Worm (Caenorhabditis elegans): ENCODE measurements around the gene fbxc-54.

Gene fbxc-54

DNA sequence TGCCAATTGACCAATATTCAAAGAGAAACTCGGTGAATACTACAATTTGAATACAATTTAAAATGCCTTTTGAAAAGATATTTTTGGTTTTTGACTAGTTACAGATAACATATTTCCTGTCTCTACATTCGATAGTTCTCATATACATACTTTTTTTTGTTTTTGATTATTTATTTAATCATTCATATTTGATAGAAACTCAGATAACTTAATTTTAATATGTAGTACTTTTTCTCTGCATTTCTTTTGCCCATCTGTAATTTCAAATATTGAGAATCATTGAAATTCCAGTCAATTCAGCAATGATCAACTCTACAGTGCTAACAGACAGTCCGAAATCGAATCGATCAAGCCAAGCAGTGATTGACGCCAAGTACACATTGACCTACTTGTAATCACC is 29.5 kb downstream of the fbxc-54 start, which contains the start of gene C23H3.2:
Gene C23H3.2, plus strand, starts transcription at position 301 of the 400 bp plus-strand sequence.
- no peak for TF ChIP-seq W03F9.2 (tag; optimal IDR thresholded peaks at IDR 0.05)

DNA sequence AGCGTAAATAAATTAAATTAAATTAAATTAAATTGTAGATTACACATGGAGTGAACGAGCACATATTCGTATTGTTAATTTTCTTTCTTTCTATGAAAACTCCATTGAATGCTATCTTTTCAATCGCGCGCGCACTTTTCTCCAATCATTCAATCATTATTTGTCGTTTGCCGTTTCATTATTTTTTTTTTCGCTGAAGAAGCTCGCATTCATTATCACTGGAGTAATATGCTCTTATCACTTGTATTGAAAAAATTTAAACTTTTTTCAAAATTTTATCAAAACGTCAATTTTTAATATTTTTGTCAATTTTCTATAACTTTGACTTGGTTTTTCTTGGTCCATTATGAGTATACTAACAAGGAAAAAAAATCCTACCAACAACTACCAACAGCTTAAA is 34.0 kb downstream of the fbxc-54 start:
- TF ChIP-seq him-1 (tag; optimal IDR thresholded peaks at IDR 0.05) (no peak), W03F9.2 (tag; optimal IDR thresholded peaks at IDR 0.05) (no peak), dao-5 (tag; optimal IDR thresholded peaks at IDR 0.05) (no peak)

DNA sequence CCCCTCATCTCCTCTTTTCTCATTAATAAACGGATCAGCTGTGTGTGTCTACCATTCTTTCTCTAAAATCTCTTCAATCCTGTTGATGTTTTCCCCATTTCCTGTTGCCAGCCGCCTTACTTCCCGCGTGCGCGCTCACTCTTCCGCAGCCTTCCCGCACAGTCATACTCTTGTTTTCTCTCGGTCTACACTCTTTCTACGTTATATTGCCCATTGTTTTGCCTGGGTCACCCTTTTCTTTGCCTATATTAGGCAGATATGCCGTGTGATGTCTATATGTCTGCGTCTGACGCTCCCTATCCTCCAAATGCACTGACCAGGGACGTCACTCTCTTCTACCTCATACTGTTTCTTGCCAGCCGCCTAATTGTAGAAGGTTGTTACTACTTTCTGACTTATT is 34.8 kb downstream of the fbxc-54 start:
- TF ChIP-seq him-1 (tag; optimal IDR thresholded peaks at IDR 0.05), result no peak
- no peak for TF ChIP-seq dao-5 (tag; optimal IDR thresholded peaks at IDR 0.05)
- no peak for TF ChIP-seq W03F9.2 (tag; optimal IDR thresholded peaks at IDR 0.05)

DNA sequence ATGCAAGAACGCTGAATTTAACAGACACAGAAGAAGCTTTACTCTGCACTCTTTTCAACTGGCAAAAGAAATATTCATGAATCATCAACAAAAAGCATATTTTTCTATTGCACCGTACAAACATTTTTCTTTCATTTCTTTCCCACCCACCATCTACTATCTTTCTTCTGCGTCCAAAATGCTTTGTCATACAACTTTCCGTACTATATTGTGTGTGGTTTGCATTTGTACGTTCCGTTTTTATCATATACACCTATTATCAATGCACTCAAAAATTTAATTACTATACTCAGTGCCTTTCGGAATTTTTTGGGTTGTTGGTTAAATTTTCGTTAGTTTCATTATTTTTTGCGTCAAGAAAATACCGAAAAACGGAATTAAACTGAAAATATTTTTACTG is 36.1 kb downstream of the fbxc-54 start:
- TF ChIP-seq W03F9.2 (tag; optimal IDR thresholded peaks at IDR 0.05), result no peak
- TF ChIP-seq dao-5 (tag; optimal IDR thresholded peaks at IDR 0.05), result no peak
- TF ChIP-seq him-1 (tag; optimal IDR thresholded peaks at IDR 0.05), result no peak

DNA sequence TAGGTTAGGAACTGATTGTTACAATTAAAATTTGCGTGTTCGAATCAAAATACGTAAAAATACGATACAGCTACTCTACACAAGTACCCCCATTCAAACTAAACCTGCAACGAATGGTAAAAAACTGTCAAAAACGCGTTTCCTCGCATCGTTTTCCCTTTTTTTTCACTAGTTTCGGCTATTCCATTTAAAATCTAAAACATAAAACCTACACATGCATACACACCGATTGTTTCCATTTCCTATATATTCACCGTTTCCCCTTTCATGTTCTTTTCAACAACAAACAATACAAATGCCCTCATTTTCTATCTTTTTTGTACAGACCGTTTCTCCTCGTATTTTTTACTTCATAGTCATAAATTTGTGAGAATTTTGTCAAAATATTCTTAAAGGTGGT is 37.2 kb downstream of the fbxc-54 start:
- TF ChIP-seq him-1 (tag; optimal IDR thresholded peaks at IDR 0.05) (no peak), dao-5 (tag; optimal IDR thresholded peaks at IDR 0.05) (no peak), W03F9.2 (tag; optimal IDR thresholded peaks at IDR 0.05) (no peak)

DNA sequence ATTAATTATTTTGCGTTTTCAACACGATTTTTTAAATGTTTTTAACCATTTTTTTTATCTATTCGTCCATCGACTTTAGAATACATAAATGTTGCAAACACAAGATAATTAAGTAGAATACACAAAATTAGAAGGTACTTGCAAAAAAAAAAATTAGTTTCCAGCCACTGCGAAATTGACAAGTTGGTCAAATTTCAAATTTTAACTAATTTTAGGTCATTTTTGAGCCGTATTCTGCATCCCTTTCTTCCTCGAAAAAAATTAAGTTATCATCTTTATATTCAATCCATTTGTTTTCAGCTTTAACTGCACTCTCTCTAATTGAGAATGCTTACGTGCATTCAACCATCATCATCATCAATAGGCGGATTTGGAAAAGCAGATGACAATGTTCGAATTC is 37.8 kb downstream of the fbxc-54 start, which contains the start of gene egl-26:
Gene egl-26, plus strand, starts transcription at position 301 of the 400 bp plus-strand sequence.
- TF ChIP-seq W03F9.2 (tag; optimal IDR thresholded peaks at IDR 0.05) (no peak), dao-5 (tag; optimal IDR thresholded peaks at IDR 0.05) (no peak), him-1 (tag; optimal IDR thresholded peaks at IDR 0.05) (no peak)

DNA sequence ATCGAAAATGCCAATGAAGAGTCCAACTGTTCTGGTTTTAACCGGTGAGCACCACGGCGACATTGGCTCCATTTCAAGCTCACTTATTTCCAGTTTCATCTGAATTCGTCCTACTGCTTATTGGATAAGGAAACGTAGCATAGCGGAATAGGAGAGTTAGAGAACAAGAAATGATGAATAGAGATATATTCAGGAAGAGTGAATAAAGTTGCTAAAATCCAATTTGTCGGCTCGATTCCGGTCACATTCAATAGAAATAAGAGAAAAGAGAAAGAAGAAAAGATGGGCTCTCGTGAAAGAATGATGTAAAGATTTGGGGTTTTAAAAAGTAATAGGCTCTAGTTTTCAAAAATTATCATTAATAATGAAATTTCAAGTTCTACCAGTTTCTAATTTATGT is 41.8 kb downstream of the fbxc-54 start:
- no peak for TF ChIP-seq him-1 (tag; optimal IDR thresholded peaks at IDR 0.05)
- no peak for TF ChIP-seq W03F9.2 (tag; optimal IDR thresholded peaks at IDR 0.05)
- no peak for TF ChIP-seq dao-5 (tag; optimal IDR thresholded peaks at IDR 0.05)

DNA sequence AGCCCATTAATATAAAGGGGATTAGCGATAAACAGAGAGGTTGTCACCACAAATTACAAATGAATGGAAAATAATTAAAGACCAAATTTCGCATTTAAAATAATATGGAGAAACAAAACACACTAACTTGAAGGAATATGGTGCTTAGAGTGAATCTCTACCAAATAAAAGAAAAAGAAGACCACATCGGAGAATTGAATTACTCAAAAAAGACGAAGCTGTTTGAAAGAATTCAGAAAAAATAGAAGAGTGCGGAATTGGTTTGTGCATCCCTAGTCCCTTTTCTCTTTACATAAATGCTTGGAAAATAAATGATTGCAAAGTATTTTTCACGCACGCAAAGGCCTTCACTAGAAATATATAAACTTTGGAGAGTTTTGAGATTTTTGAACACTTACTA is 42.4 kb downstream of the fbxc-54 start:
- no peak for TF ChIP-seq dao-5 (tag; optimal IDR thresholded peaks at IDR 0.05)
- no peak for TF ChIP-seq W03F9.2 (tag; optimal IDR thresholded peaks at IDR 0.05)
- TF ChIP-seq him-1 (tag; optimal IDR thresholded peaks at IDR 0.05), result no peak

DNA sequence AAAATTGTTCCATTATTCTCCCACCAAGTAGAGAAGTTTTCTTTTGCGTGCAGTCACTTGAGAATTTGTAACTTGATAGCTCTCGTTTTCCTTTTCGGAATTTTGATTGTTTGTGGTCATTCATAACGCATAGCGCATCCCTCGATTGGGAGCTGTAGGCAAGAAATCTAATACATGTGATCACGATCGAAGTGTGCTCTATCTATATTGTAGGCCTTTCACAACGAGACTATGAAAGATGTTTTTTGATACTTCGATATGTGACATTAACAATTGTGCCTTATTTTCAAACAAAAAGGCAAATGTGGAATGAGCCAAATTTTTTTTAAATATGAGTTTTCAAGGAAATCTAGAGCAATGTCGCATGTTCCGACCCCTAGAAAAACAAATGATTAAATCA is 44.3 kb downstream of the fbxc-54 start:
- TF ChIP-seq W03F9.2 (tag; optimal IDR thresholded peaks at IDR 0.05), result no peak
- no peak for TF ChIP-seq him-1 (tag; optimal IDR thresholded peaks at IDR 0.05)
- no peak for TF ChIP-seq dao-5 (tag; optimal IDR thresholded peaks at IDR 0.05)

DNA sequence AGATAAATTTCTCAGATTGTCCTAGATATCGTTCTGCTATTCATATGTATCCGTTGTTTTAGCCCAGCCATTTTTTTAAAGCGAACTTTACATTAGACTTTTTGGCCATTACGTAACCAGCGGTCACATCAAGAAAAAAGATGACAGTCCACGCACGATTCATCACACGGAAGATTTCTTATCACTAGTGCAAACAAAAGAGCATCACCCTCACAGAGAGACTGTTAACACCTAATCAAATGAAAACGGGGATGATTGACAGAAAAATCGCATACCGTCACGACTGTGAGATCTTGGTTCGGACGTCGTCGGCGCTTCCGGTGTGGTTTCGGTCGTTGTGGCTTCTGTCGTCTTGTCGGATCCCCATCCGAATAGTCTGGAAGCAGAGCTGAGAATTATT is 45.1 kb downstream of the fbxc-54 start:
- TF ChIP-seq him-1 (tag; optimal IDR thresholded peaks at IDR 0.05) (no peak), dao-5 (tag; optimal IDR thresholded peaks at IDR 0.05) (no peak), W03F9.2 (tag; optimal IDR thresholded peaks at IDR 0.05) (no peak)

DNA sequence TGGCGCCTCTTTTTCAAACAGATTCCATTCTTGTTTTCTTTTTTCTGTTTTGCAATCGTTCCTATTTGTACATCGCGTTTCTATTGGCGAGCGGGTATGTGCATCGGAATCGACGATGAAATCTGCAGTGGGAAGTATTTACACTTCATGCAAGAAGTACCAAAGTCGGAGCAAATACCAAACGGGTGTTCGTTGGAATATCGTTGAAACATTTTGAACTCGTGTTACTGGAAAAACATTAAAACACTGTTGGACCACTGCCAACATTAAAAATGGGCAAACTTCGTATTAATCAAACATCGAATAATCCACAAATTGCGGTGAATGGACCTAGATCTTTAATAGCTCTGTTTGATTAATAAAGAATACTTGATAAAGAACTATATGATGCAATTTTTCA is 47.6 kb downstream of the fbxc-54 start, which contains the start of gene C23H3.9:
Gene C23H3.9, minus strand, starts transcription at position 101 of the 400 bp plus-strand sequence.
- TF ChIP-seq dao-5 (tag; optimal IDR thresholded peaks at IDR 0.05) (no peak), him-1 (tag; optimal IDR thresholded peaks at IDR 0.05) (no peak), W03F9.2 (tag; optimal IDR thresholded peaks at IDR 0.05) (no peak)

All from whole organism, L4/young adult.